Fruit fly (Drosophila melanogaster): ENCODE measurements around the gene CG46518.
"Not testable (repeated sequence)": the region's sequence is repeated elsewhere in the genome, so short reads cannot be mapped to it uniquely, and the experiment has no call there.

- not testable (repeated sequence) for TF ChIP-seq psq (optimal IDR thresholded peaks at IDR 0.05); Dll (optimal IDR thresholded peaks at IDR 0.05); CG8478 (optimal IDR thresholded peaks at IDR 0.05); EcR (GFP tag; optimal IDR thresholded peaks at IDR 0.05); usp (GFP tag; optimal IDR thresholded peaks at IDR 0.05); pan (optimal IDR thresholded peaks at IDR 0.05)
These were observed 4.9 kb downstream of the CG46518 start, which contains the start of gene CG46519 for dm6 chrX:22231270-22231669.
